Worm (Caenorhabditis elegans) whole organism, L4 larva: ENCODE results near the gene ZC262.7.

Experiments used
- F37D6.2 ChIP-seq: sonication (generic microtip); optimal IDR thresholded peaks from 2 replicates; lab custom pipeline; 2016; ENCODE audit warnings: mild to moderate bottlenecking, missing genetic modification characterization, missing compliant biosample characterization
- T20F7.1 ChIP-seq: fragments of 200-800 bp; sonication (Bioruptor generic); optimal IDR thresholded peaks from 2 replicates; lab custom pipeline; 2018; ENCODE audit warnings: mild to moderate bottlenecking, missing genetic modification characterization, missing compliant biosample characterization
- Y48G9A.11 ChIP-seq: fragments of 200-800 bp; sonication (Bioruptor generic); IDR thresholded peaks from 2 replicates; pipeline ENCODE4 v1.3.6; 2022; ENCODE audit warnings: missing genetic modification reagents, missing genetic modification characterization, missing compliant biosample characterization
- aha-1 ChIP-seq: fragments of 150-350 bp; peaks from one replicate; lab custom pipeline; 2014; ENCODE audit warnings: missing biosample characterization, missing genetic modification characterization
- ama-1 ChIP-seq: fragments of 150-350 bp; optimal IDR thresholded peaks from 2 replicates; lab custom pipeline; 2014; ENCODE audit warnings: inconsistent platforms, mixed read lengths
- ceh-20 ChIP-seq: fragments of 200-800 bp; sonication (Bioruptor generic); IDR thresholded peaks from 2 replicates; pipeline ENCODE4 v1.3.6; 2022; ENCODE audit warnings: missing genetic modification reagents, missing genetic modification characterization, missing compliant biosample characterization
- ceh-28 ChIP-seq: fragments of 150-350 bp; optimal IDR thresholded peaks from 2 replicates; lab custom pipeline; 2014; ENCODE audit warnings: missing biosample characterization, missing genetic modification reagents, missing genetic modification characterization
- ceh-32 ChIP-seq: sonication (generic microtip); optimal IDR thresholded peaks from 2 replicates; lab custom pipeline; 2016; ENCODE audit warnings: mild to moderate bottlenecking, missing genetic modification characterization, missing compliant biosample characterization; ENCODE audit not compliant: poor library complexity
- cey-2 ChIP-seq: sonication (generic microtip); optimal IDR thresholded peaks from 3 replicates; lab custom pipeline; 2017; ENCODE audit warnings: missing genetic modification characterization, mild to moderate bottlenecking, missing compliant biosample characterization, antibody characterized with exemption, borderline replicate concordance; ENCODE audit not compliant: insufficient read depth
- ctbp-1 ChIP-seq: fragments of 200-800 bp; sonication (Bioruptor generic); IDR thresholded peaks from 2 replicates; pipeline ENCODE4 v1.3.6; 2022; ENCODE audit warnings: missing genetic modification reagents, missing genetic modification characterization, missing compliant biosample characterization
- daf-12 ChIP-seq: fragments of 150-350 bp; optimal IDR thresholded peaks from 2 replicates; lab custom pipeline; 2014; ENCODE audit warnings: missing biosample characterization, missing genetic modification reagents, missing genetic modification characterization
- daf-16 ChIP-seq, 3 experiments: sonication (generic microtip); optimal IDR thresholded peaks; 2 replicates each; lab custom pipeline; 2016 to 2017; ENCODE audit warnings: missing genetic modification characterization in 3 of 3, missing genetic modification reagents in 3 of 3, mild to moderate bottlenecking in 2 of 3, missing compliant biosample characterization in 2 of 3, missing biosample characterization in 1 of 3, moderate library complexity in 1 of 3
- daf-19 ChIP-seq: fragments of 200-800 bp; sonication (Bioruptor generic); conservative IDR thresholded peaks from 2 replicates; pipeline ENCODE4 v1.3.6; 2022; ENCODE audit warnings: missing genetic modification characterization, missing compliant biosample characterization
- dmd-8 ChIP-seq: fragments of 200-800 bp; sonication (Bioruptor generic); IDR thresholded peaks from 2 replicates; pipeline ENCODE4 v1.3.6; 2022; ENCODE audit warnings: missing genetic modification characterization, missing compliant biosample characterization
- dpl-1 ChIP-seq: fragments of 150-350 bp; optimal IDR thresholded peaks from 2 replicates; lab custom pipeline; 2014; ENCODE audit warnings: missing biosample characterization, missing genetic modification reagents, missing genetic modification characterization
- duxl-1 ChIP-seq: sonication (generic microtip); optimal IDR thresholded peaks from 2 replicates; lab custom pipeline; 2016; ENCODE audit warnings: mild to moderate bottlenecking, missing genetic modification characterization, moderate library complexity, missing compliant biosample characterization; ENCODE audit not compliant: poor library complexity
- egl-43 ChIP-seq: fragments of 200-800 bp; sonication (Bioruptor generic); IDR thresholded peaks from 2 replicates; pipeline ENCODE4 v1.3.6; 2022; ENCODE audit warnings: missing genetic modification reagents, missing genetic modification characterization, missing compliant biosample characterization
- fkh-10 ChIP-seq: fragments of 150-350 bp; optimal IDR thresholded peaks from 2 replicates; lab custom pipeline; 2014; ENCODE audit warnings: missing biosample characterization, missing genetic modification reagents, missing genetic modification characterization
- fos-1 ChIP-seq: fragments of 150-350 bp; optimal IDR thresholded peaks from 2 replicates; lab custom pipeline; 2014; ENCODE audit warnings: missing biosample characterization, missing genetic modification characterization
- hmg-1.1 ChIP-seq: fragments of 200-800 bp; sonication (Bioruptor generic); IDR thresholded peaks from 2 replicates; pipeline ENCODE4 v1.3.6; 2022; ENCODE audit warnings: missing genetic modification reagents, missing genetic modification characterization, missing compliant biosample characterization
- lin-13 ChIP-seq: fragments of 150-350 bp; optimal IDR thresholded peaks from 2 replicates; lab custom pipeline; 2014; ENCODE audit warnings: missing biosample characterization, missing genetic modification reagents, missing genetic modification characterization
- lir-3 ChIP-seq: sonication (generic microtip); optimal IDR thresholded peaks from 2 replicates; lab custom pipeline; 2016; ENCODE audit warnings: mild to moderate bottlenecking, missing genetic modification characterization, missing compliant biosample characterization
- lsy-2 ChIP-seq, 2 experiments: fragments of 150-350 bp in 1 of 2; sonication (generic microtip) in 1 of 2; optimal IDR thresholded peaks; 2 replicates each; lab custom pipeline; 2014 to 2017; ENCODE audit warnings: missing biosample characterization in 2 of 2, missing genetic modification characterization in 2 of 2
- madf-5 ChIP-seq, 2 experiments: fragments of 200-800 bp; sonication (Bioruptor generic); IDR thresholded peaks; 2 replicates each; pipeline ENCODE4 v1.3.6; 2022; ENCODE audit warnings: missing compliant biosample characterization in 2 of 2, missing genetic modification characterization in 2 of 2
- madf-9 ChIP-seq: fragments of 200-800 bp; sonication (Bioruptor generic); conservative IDR thresholded peaks from 2 replicates; pipeline ENCODE4 v1.3.6; 2022; ENCODE audit warnings: missing genetic modification reagents, missing genetic modification characterization, missing compliant biosample characterization
- mdl-1 ChIP-seq, 2 experiments: fragments of 150-350 bp in 1 of 2; sonication (generic microtip) in 1 of 2; optimal IDR thresholded peaks; 2 replicates each; lab custom pipeline; 2014 to 2017; ENCODE audit warnings: missing biosample characterization in 2 of 2, missing genetic modification characterization in 2 of 2
- mep-1 ChIP-seq: fragments of 150-350 bp; sonication (generic microtip); optimal IDR thresholded peaks from 3 replicates; lab custom pipeline; 2014; ENCODE audit warnings: missing biosample characterization, missing genetic modification characterization
- mes-2 ChIP-seq: sonication (generic microtip); optimal IDR thresholded peaks from 2 replicates; lab custom pipeline; 2016; ENCODE audit warnings: missing genotype, mild to moderate bottlenecking, missing genetic modification characterization, missing compliant biosample characterization; ENCODE audit not compliant: poor library complexity, severe bottlenecking
- nhr-102 ChIP-seq: sonication (generic microtip); optimal IDR thresholded peaks from 2 replicates; lab custom pipeline; 2016; ENCODE audit warnings: mild to moderate bottlenecking, missing genetic modification characterization, moderate library complexity, missing compliant biosample characterization
- nhr-111 ChIP-seq: fragments of 200-800 bp; sonication (Bioruptor generic); optimal IDR thresholded peaks from 2 replicates; lab custom pipeline; 2018; ENCODE audit warnings: mild to moderate bottlenecking, missing genetic modification characterization, missing compliant biosample characterization
- nhr-28 ChIP-seq: fragments of 150-350 bp; optimal IDR thresholded peaks from 2 replicates; lab custom pipeline; 2014; ENCODE audit warnings: missing biosample characterization, missing genetic modification characterization
- nhr-48 ChIP-seq: sonication (generic microtip); optimal IDR thresholded peaks from 2 replicates; lab custom pipeline; 2016; ENCODE audit warnings: mild to moderate bottlenecking, missing genetic modification characterization, missing compliant biosample characterization
- nhr-77 ChIP-seq: fragments of 150-350 bp; optimal IDR thresholded peaks from 2 replicates; lab custom pipeline; 2014; ENCODE audit warnings: missing biosample characterization, missing genetic modification characterization
- php-3 ChIP-seq: fragments of 200-800 bp; sonication (Bioruptor generic); IDR thresholded peaks from 2 replicates; pipeline ENCODE4 v1.3.6; 2022; ENCODE audit warnings: missing genetic modification reagents, missing genetic modification characterization, missing compliant biosample characterization
- snpc-1.2 ChIP-seq: fragments of 200-800 bp; sonication (Bioruptor generic); IDR thresholded peaks from 2 replicates; pipeline ENCODE4 v1.3.6; 2022; ENCODE audit warnings: missing genetic modification reagents, missing genetic modification characterization, missing compliant biosample characterization
- snpc-4 ChIP-seq: fragments of 150-350 bp; optimal IDR thresholded peaks from 2 replicates; lab custom pipeline; 2014; ENCODE audit warnings: missing biosample characterization, missing genetic modification characterization
- spr-1 ChIP-seq: sonication (generic microtip); optimal IDR thresholded peaks from 2 replicates; lab custom pipeline; 2016; ENCODE audit warnings: mild to moderate bottlenecking, missing genetic modification characterization, missing compliant biosample characterization
- spr-3 ChIP-seq: fragments of 200-800 bp; sonication (Bioruptor generic); optimal IDR thresholded peaks from 2 replicates; lab custom pipeline; 2018; ENCODE audit warnings: mild to moderate bottlenecking, missing genetic modification characterization, missing compliant biosample characterization
- tag-97 ChIP-seq: fragments of 200-800 bp; sonication (Bioruptor generic); IDR thresholded peaks from 2 replicates; pipeline ENCODE4 v1.3.6; 2022; ENCODE audit warnings: missing genetic modification characterization, missing compliant biosample characterization
- unc-130 ChIP-seq: sonication (generic microtip); optimal IDR thresholded peaks from 2 replicates; lab custom pipeline; 2016; ENCODE audit warnings: missing genetic modification reagents, missing genetic modification characterization, missing compliant biosample characterization
- unc-39 ChIP-seq: sonication (generic microtip); optimal IDR thresholded peaks from 2 replicates; lab custom pipeline; 2017; ENCODE audit warnings: missing biosample characterization, missing genetic modification characterization
- vab-7 ChIP-seq: fragments of 200-800 bp; sonication (Bioruptor generic); IDR thresholded peaks from 2 replicates; pipeline ENCODE4 v1.3.6; 2022; ENCODE audit warnings: missing genetic modification reagents, missing genetic modification characterization, missing compliant biosample characterization
- zfp-2 ChIP-seq: sonication (generic microtip); optimal IDR thresholded peaks from 2 replicates; lab custom pipeline; 2016; ENCODE audit warnings: mild to moderate bottlenecking, missing genetic modification characterization, missing compliant biosample characterization
- ztf-11 ChIP-seq: fragments of 150-350 bp; optimal IDR thresholded peaks from 2 replicates; lab custom pipeline; 2014; ENCODE audit warnings: missing biosample characterization, missing genetic modification characterization

Gene ZC262.7

DNA sequence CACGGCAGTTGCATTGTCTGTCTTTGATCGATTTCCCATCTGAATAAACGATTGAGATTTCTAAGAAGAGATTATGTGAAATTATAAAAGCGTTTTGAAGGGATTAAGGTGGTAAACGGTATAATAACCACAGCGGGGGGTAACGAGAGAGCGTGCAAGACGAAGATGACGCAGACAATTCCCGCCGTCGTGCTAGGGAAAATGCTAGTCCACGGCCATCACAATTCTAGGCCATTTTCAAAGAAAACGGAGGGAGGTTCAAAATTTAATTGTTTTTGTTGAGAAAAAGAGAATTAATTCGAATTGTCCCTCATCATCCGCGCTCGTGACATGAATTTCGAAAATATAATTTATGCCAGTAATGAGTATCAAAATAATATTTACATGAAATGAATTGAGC lies 25.0 kb downstream of the ZC262.7 start, which contains the start of gene F10E9.11 (continued):
- TF ChIP-seq lin-13 (GFP tag; lab: Kevin White, UChicago), result peak; percentile 22
- TF ChIP-seq hmg-1.1, result peak; percentile 63
- peak; percentile 56 for TF ChIP-seq F37D6.2 (tag; lab: Kevin White, UChicago)
- TF ChIP-seq snpc-1.2, result 0 out of 2 replicates have a peak, but pooled peaks have one; percentile 53
- peak; percentile 24 for TF ChIP-seq nhr-48 (tag; lab: Kevin White, UChicago)
- peak; percentile 51; the same call in 1 of the 2 replicates for TF ChIP-seq madf-9
- TF ChIP-seq unc-39 (tag; lab: Kevin White, UChicago), result no peak
- peak; percentile 55 for TF ChIP-seq spr-1 (tag; lab: Kevin White, UChicago)
- TF ChIP-seq, all 104 proteins: peak for 39

- no peak for TF ChIP-seq ztf-11 (tag; lab: Kevin White, UChicago)
- no peak for TF ChIP-seq Y48G9A.11
- TF ChIP-seq daf-12 (tag; lab: Kevin White, UChicago), result no peak
- no peak for TF ChIP-seq nhr-102 (tag; lab: Kevin White, UChicago)
- no peak for TF ChIP-seq ctbp-1 (GFP tag; lab: Robert Waterston, UW)
- no peak for TF ChIP-seq daf-19 (GFP tag; lab: Robert Waterston, UW)
- TF ChIP-seq snpc-1.2, result no peak
- TF ChIP-seq dmd-8, result no peak
- TF ChIP-seq ceh-20 (GFP tag; lab: Robert Waterston, UW), result no peak
- no peak for TF ChIP-seq madf-5 (GFP tag; IDR thresholded peaks at IDR 0.05; lab: Robert Waterston, UW)
- no peak for TF ChIP-seq vab-7 (GFP tag; lab: Robert Waterston, UW)
- TF ChIP-seq tag-97 (GFP tag; lab: Robert Waterston, UW), result no peak
- no peak for TF ChIP-seq ceh-32 (tag; lab: Kevin White, UChicago)
- TF ChIP-seq php-3 (GFP tag; lab: Robert Waterston, UW), result no peak
- no peak for TF ChIP-seq unc-130 (GFP tag; lab: Kevin White, UChicago)
- no peak for TF ChIP-seq fkh-10 (GFP tag; lab: Kevin White, UChicago)
- TF ChIP-seq snpc-4 (tag; lab: Kevin White, UChicago), result no peak
- TF ChIP-seq aha-1, result no peak
- no peak for TF ChIP-seq spr-3 (GFP tag; lab: Kevin White, UChicago)
- no peak for TF ChIP-seq dpl-1 (GFP tag; lab: Kevin White, UChicago)
Observed at ce11 chrIII:8318488-8318887, 25.6 kb downstream of the ZC262.7 start, which contains the start of gene sas-4. Gene sas-4, minus strand, starts transcription at chrIII:8318588.

DNA sequence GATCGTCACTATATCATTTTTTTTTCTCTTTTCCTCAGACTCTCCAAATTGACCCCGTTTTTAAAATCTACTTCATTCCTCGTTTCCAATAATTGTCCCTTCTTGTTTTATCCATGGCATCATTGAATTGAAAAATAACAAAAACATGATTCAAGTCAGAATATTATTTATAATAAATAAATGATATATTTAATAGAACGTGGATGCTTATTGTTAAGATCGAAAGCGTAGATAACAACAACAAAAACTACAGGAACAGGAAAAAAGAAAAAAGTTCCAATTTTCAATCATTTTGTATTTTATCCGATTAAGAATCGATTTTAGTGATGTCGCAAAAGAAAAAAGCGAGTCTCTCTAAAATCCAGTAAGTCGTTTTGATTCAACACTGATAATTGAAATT lies 31.7 kb downstream of the ZC262.7 start, which contains the start of gene F10E9.2:
TSS of gene F10E9.2 (plus strand) at position 301 of the 400 bp plus-strand sequence.
- TF ChIP-seq mep-1 (tag; lab: Kevin White, UChicago) (peak; percentile 2), egl-43 (GFP tag; lab: Robert Waterston, UW) (no peak)
- TF ChIP-seq, all 104 proteins: peak for 1

ce11 chrIII:8310239-8311057 lies 33.7 kb downstream of the ZC262.7 start, which contains the start of gene F10E9.3:
Gene F10E9.3, plus strand, starts transcription at chrIII:8311007.
- TF ChIP-seq nhr-28, result no peak
- peak; percentile 13 for TF ChIP-seq T20F7.1 (GFP tag; lab: Kevin White, UChicago)
- TF ChIP-seq lir-3 (tag; lab: Kevin White, UChicago), result no peak
- no peak for TF ChIP-seq snpc-1.2
- no peak for TF ChIP-seq nhr-111 (GFP tag; lab: Kevin White, UChicago)
- TF ChIP-seq duxl-1 (tag; lab: Kevin White, UChicago), result no peak
- no peak for TF ChIP-seq mdl-1 (tag; optimal IDR thresholded peaks at IDR 0.05; lab: Kevin White, UChicago)
- no peak for TF ChIP-seq ctbp-1 (GFP tag; lab: Robert Waterston, UW)
- no peak for TF ChIP-seq zfp-2 (tag; lab: Kevin White, UChicago)
- TF ChIP-seq mes-2, result peak; percentile 72
- TF ChIP-seq lsy-2 (tag; optimal IDR thresholded peaks at IDR 0.05; lab: Kevin White, UChicago), result peak in 1 of 2 experiments; percentile 96
- TF ChIP-seq ceh-28 (tag; lab: Kevin White, UChicago), result no peak
- TF ChIP-seq nhr-77 (tag; lab: Kevin White, UChicago), result no peak
- TF ChIP-seq fos-1 (tag; lab: Kevin White, UChicago), result no peak
- TF ChIP-seq dmd-8, result no peak
- TF ChIP-seq ama-1 (lab: Kevin White, UChicago), result peak; percentile 32
- TF ChIP-seq daf-16 (GFP tag; optimal IDR thresholded peaks at IDR 0.05; lab: Kevin White, UChicago), result no peak
- TF ChIP-seq daf-16 (tag; optimal IDR thresholded peaks at IDR 0.05; lab: Kevin White, UChicago), result peak; percentile 12
- TF ChIP-seq spr-3 (GFP tag; lab: Kevin White, UChicago), result no peak
- no peak for TF ChIP-seq cey-2
